Fruit fly (Drosophila melanogaster): ENCODE data around the gene bru2.

The bru2 gene

DNA sequence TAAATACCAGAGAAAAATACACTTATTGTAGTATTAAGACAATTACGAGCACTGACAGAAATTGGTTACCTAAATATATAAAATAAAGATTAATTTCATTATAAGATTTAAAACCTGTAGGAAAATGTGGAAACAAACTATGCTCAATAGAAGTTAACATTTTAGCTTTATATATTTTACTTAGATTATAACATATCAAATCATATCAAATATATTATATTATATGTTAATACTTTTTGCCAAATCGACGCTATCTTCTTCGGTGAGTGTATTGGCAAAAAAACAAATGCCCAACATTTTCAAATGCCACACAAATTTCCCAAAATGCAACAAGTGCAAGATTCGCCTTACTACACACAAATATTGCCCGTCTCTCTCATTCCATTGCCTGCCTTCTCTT lies 20.1 kb downstream of the bru2 start:
- TF ChIP-seq Hnf4 (GFP tag; optimal IDR thresholded peaks at IDR 0.05) (no peak), jim (GFP tag; optimal IDR thresholded peaks at IDR 0.05) (no peak), CG32264 (GFP tag; optimal IDR thresholded peaks at IDR 0.05) (no peak), Hr78 (GFP tag; optimal IDR thresholded peaks at IDR 0.05) (no peak), sage (GFP tag; optimal IDR thresholded peaks at IDR 0.05) (no peak), CG9705 (GFP tag; optimal IDR thresholded peaks at IDR 0.05) (no peak), N (GFP tag; optimal IDR thresholded peaks at IDR 0.05) (no peak)

DNA sequence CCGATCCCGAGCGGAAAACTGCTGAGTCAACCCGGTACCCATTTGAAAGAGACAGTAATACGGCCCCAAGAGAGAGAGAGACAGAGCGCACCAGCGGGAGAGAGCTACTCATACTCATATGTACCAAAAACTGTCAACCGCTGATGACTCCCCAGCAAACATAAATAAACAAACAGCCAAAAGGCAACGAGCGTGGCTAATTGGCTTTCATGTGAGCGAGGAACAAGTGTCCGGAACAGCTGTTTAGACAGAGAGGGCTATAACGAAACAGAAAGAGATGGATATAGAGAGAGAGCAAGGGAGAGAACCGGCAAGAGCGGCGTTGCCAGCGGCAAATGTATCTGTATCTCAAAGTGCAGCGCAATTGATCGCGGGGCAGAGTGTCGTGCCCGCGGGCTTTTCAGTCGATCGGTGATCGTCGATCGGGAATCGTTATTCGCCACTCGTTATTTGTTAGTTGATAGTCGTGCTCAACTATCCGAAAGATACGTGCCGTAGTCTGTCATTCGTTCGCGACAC lies 22.0 kb downstream of the bru2 start:
- TF ChIP-seq fru (GFP tag; optimal IDR thresholded peaks at IDR 0.05) (peak; percentile 17), OdsH (GFP tag; optimal IDR thresholded peaks at IDR 0.05) (no peak), Dfd (GFP tag; optimal IDR thresholded peaks at IDR 0.05) (no peak), foxo (GFP tag; optimal IDR thresholded peaks at IDR 0.05) (peak in 1 of 2 experiments; percentile 13), dmrt93B (GFP tag; optimal IDR thresholded peaks at IDR 0.05) (no peak), br (GFP tag; optimal IDR thresholded peaks at IDR 0.05) (no peak), Hr83 (GFP tag; optimal IDR thresholded peaks at IDR 0.05; ENCODE audit: poor library complexity, severe bottlenecking) (no peak), Vsx2 (GFP tag; optimal IDR thresholded peaks at IDR 0.05; ENCODE audit: partially characterized antibody) (peak; percentile 86), h (GFP tag; optimal IDR thresholded peaks at IDR 0.05) (peak; percentile 60), lola (GFP tag; optimal IDR thresholded peaks at IDR 0.05) (no peak), Sp1 (GFP tag; optimal IDR thresholded peaks at IDR 0.05) (no peak), pan (optimal IDR thresholded peaks at IDR 0.05) (no peak), Mio (GFP tag; optimal IDR thresholded peaks at IDR 0.05) (no peak), CG32264 (GFP tag; optimal IDR thresholded peaks at IDR 0.05) (peak; percentile 28), sage (GFP tag; optimal IDR thresholded peaks at IDR 0.05) (no peak), ey (GFP tag; optimal IDR thresholded peaks at IDR 0.05) (no peak), woc (GFP tag; optimal IDR thresholded peaks at IDR 0.05) (no peak), brk (GFP tag; optimal IDR thresholded peaks at IDR 0.05) (no peak), dl (GFP tag; optimal IDR thresholded peaks at IDR 0.05; ENCODE audit: insufficient read depth in 1 of 2, partially characterized antibody in 2 of 2) (peak; percentile 23 to 50), jim (GFP tag; optimal IDR thresholded peaks at IDR 0.05) (no peak), sv (GFP tag; optimal IDR thresholded peaks at IDR 0.05) (no peak), Hr78 (GFP tag; optimal IDR thresholded peaks at IDR 0.05) (no peak), dsf (GFP tag; optimal IDR thresholded peaks at IDR 0.05; ENCODE audit: borderline replicate concordance) (no peak), CG9705 (GFP tag; optimal IDR thresholded peaks at IDR 0.05) (no peak), HLH106 (tag; optimal IDR thresholded peaks at IDR 0.05) (no peak), N (GFP tag; optimal IDR thresholded peaks at IDR 0.05) (no peak), psq (GFP tag; optimal IDR thresholded peaks at IDR 0.05) (peak; percentile 19), Dif (GFP tag; optimal IDR thresholded peaks at IDR 0.05; ENCODE audit: partially characterized antibody) (peak; percentile 52), Abd-B (GFP tag; optimal IDR thresholded peaks at IDR 0.05) (no peak), Jra (GFP tag; optimal IDR thresholded peaks at IDR 0.05) (no peak), GATAd (GFP tag; optimal IDR thresholded peaks at IDR 0.05) (no peak), usp (GFP tag; optimal IDR thresholded peaks at IDR 0.05) (no peak), CrebA (GFP tag; optimal IDR thresholded peaks at IDR 0.05; ENCODE audit: borderline replicate concordance) (no peak), rgr (GFP tag; optimal IDR thresholded peaks at IDR 0.05) (peak; percentile 1), Rel (GFP tag; optimal IDR thresholded peaks at IDR 0.05) (no peak), Rel (tag; optimal IDR thresholded peaks at IDR 0.05) (no peak), Myc (optimal IDR thresholded peaks at IDR 0.05) (no peak)

- TF ChIP-seq GATAd (GFP tag; optimal IDR thresholded peaks at IDR 0.05), result peak; percentile 26
- TF ChIP-seq dl (GFP tag; optimal IDR thresholded peaks at IDR 0.05; ENCODE audit: insufficient read depth in 1 of 2, partially characterized antibody in 2 of 2), result no peak
- TF ChIP-seq rgr (GFP tag; optimal IDR thresholded peaks at IDR 0.05), result peak; percentile 52
- TF ChIP-seq br (GFP tag; optimal IDR thresholded peaks at IDR 0.05), result peak; percentile 13
- peak; percentile 51 for TF ChIP-seq Jra (GFP tag; optimal IDR thresholded peaks at IDR 0.05)
- TF ChIP-seq woc (GFP tag; optimal IDR thresholded peaks at IDR 0.05), result no peak
- TF ChIP-seq Vsx2 (GFP tag; optimal IDR thresholded peaks at IDR 0.05; ENCODE audit: partially characterized antibody), result no peak
- no peak for TF ChIP-seq lola (GFP tag; optimal IDR thresholded peaks at IDR 0.05)
- TF ChIP-seq dsf (GFP tag; optimal IDR thresholded peaks at IDR 0.05; ENCODE audit: borderline replicate concordance), result no peak
- no peak for TF ChIP-seq psq (GFP tag; optimal IDR thresholded peaks at IDR 0.05)
- no peak for TF ChIP-seq Hr78 (GFP tag; optimal IDR thresholded peaks at IDR 0.05)
- TF ChIP-seq sv (GFP tag; optimal IDR thresholded peaks at IDR 0.05), result no peak
- peak; percentile 38 for TF ChIP-seq brk (GFP tag; optimal IDR thresholded peaks at IDR 0.05)
- no peak for TF ChIP-seq CG32264 (GFP tag; optimal IDR thresholded peaks at IDR 0.05)
- no peak for TF ChIP-seq usp (GFP tag; optimal IDR thresholded peaks at IDR 0.05)
- peak; percentile 20 for TF ChIP-seq Hnf4 (GFP tag; optimal IDR thresholded peaks at IDR 0.05)
- TF ChIP-seq Rel (GFP tag; optimal IDR thresholded peaks at IDR 0.05), result no peak
- TF ChIP-seq Rel (tag; optimal IDR thresholded peaks at IDR 0.05), result no peak
- no peak for TF ChIP-seq ey (GFP tag; optimal IDR thresholded peaks at IDR 0.05)
- TF ChIP-seq Hr83 (GFP tag; optimal IDR thresholded peaks at IDR 0.05; ENCODE audit: poor library complexity, severe bottlenecking), result peak; percentile 97
- TF ChIP-seq Sp1 (GFP tag; optimal IDR thresholded peaks at IDR 0.05), result no peak
- no peak for TF ChIP-seq N (GFP tag; optimal IDR thresholded peaks at IDR 0.05)
- peak in 1 of 2 experiments; percentile 24 for TF ChIP-seq foxo (GFP tag; optimal IDR thresholded peaks at IDR 0.05)
- TF ChIP-seq Myc (optimal IDR thresholded peaks at IDR 0.05), result no peak
- no peak for TF ChIP-seq CG9705 (GFP tag; optimal IDR thresholded peaks at IDR 0.05)
- no peak for TF ChIP-seq dmrt93B (GFP tag; optimal IDR thresholded peaks at IDR 0.05)
- no peak for TF ChIP-seq sage (GFP tag; optimal IDR thresholded peaks at IDR 0.05)
- peak; percentile 60 for TF ChIP-seq jim (GFP tag; optimal IDR thresholded peaks at IDR 0.05)
- no peak for TF ChIP-seq Dif (GFP tag; optimal IDR thresholded peaks at IDR 0.05; ENCODE audit: partially characterized antibody)
- peak; percentile 57 for TF ChIP-seq h (GFP tag; optimal IDR thresholded peaks at IDR 0.05)
- TF ChIP-seq Abd-B (GFP tag; optimal IDR thresholded peaks at IDR 0.05), result no peak
- peak; percentile 51 for TF ChIP-seq OdsH (GFP tag; optimal IDR thresholded peaks at IDR 0.05)
- no peak for TF ChIP-seq CrebA (GFP tag; optimal IDR thresholded peaks at IDR 0.05; ENCODE audit: borderline replicate concordance)
- TF ChIP-seq fru (GFP tag; optimal IDR thresholded peaks at IDR 0.05), result no peak
- peak; percentile 63 for TF ChIP-seq tai (GFP tag; optimal IDR thresholded peaks at IDR 0.05)
- TF ChIP-seq Dfd (GFP tag; optimal IDR thresholded peaks at IDR 0.05), result no peak
- TF ChIP-seq HLH106 (tag; optimal IDR thresholded peaks at IDR 0.05), result no peak
- no peak for TF ChIP-seq pan (optimal IDR thresholded peaks at IDR 0.05)
- no peak for TF ChIP-seq Mio (GFP tag; optimal IDR thresholded peaks at IDR 0.05)
These were observed 25.6 kb downstream of the bru2 start for dm6 chr2L:12369612-12370011.

Data from whole organism, wandering third instar larva.